Worm (Caenorhabditis elegans) whole organism, late embryonic: Measurements from ENCODE around the gene best-19.

ENCODE experiments used
- ahr-1 ChIP-seq: sonication (generic microtip); optimal IDR thresholded peaks from 2 replicates; lab custom pipeline; 2016; ENCODE audit warnings: missing genetic modification characterization, missing compliant biosample characterization
- ama-1 ChIP-seq: fragments of 150-350 bp; optimal IDR thresholded peaks from 2 replicates; lab custom pipeline; 2014
- ceh-34 ChIP-seq: sonication (generic microtip); optimal IDR thresholded peaks from 2 replicates; lab custom pipeline; 2016; ENCODE audit warnings: mild to moderate bottlenecking, missing genetic modification characterization, missing compliant biosample characterization
- mec-3 ChIP-seq: sonication (generic microtip); optimal IDR thresholded peaks from 2 replicates; lab custom pipeline; 2016; ENCODE audit warnings: borderline replicate concordance, missing genetic modification characterization, missing compliant biosample characterization
- odd-2 ChIP-seq: sonication (generic microtip); optimal IDR thresholded peaks from 2 replicates; lab custom pipeline; 2017; ENCODE audit warnings: antibody characterized with exemption, mild to moderate bottlenecking, missing genetic modification characterization, missing compliant biosample characterization
- pag-3 ChIP-seq: sonication (generic microtip); optimal IDR thresholded peaks from 2 replicates; lab custom pipeline; 2016; ENCODE audit warnings: missing compliant biosample characterization, missing genetic modification characterization, borderline replicate concordance
- tbx-2 ChIP-seq: sonication (generic microtip); optimal IDR thresholded peaks from 2 replicates; lab custom pipeline; 2016; ENCODE audit warnings: missing genetic modification characterization, missing compliant biosample characterization
- unc-55 ChIP-seq: sonication (generic microtip); optimal IDR thresholded peaks from 2 replicates; lab custom pipeline; 2017; ENCODE audit warnings: missing biosample characterization, missing genetic modification reagents, missing genetic modification characterization
- unc-86 ChIP-seq: sonication (generic microtip); optimal IDR thresholded peaks from 2 replicates; lab custom pipeline; 2016; ENCODE audit warnings: missing genetic modification characterization, missing compliant biosample characterization
- zip-5 ChIP-seq: sonication (generic microtip); optimal IDR thresholded peaks from 2 replicates; lab custom pipeline; 2016; ENCODE audit warnings: missing genetic modification characterization, missing compliant biosample characterization
- ztf-16 ChIP-seq: sonication (generic microtip); optimal IDR thresholded peaks from 2 replicates; lab custom pipeline; 2017; ENCODE audit warnings: missing genetic modification characterization, missing compliant biosample characterization

DNA sequence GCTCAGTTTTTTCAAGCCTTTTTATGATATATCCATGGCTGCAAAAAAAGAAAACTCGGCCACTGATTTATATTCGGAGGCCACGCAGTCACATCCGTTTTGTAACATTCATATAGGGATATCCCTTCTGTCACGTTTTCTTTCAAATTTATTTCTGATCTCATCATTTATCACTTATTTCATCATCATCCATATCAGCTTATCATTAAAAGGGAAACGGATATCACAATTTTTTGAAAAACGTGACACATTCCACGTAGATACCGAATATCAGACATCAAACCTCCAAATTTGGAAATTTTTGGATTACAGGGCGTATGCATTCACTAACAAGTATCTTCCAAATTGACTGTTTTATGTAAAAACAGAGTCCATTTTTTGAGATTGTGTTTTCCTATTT is 19.3 kb downstream of the best-19 start:
- TF ChIP-seq zip-5 (tag; lab: Kevin White, UChicago) (no peak), pag-3 (tag; lab: Kevin White, UChicago) (no peak), tbx-2 (tag; lab: Kevin White, UChicago) (no peak), unc-86 (no peak), odd-2 (tag; lab: Kevin White, UChicago) (no peak), ama-1 (no peak), ahr-1 (tag; lab: Kevin White, UChicago) (no peak), mec-3 (tag; lab: Kevin White, UChicago) (no peak), ztf-16 (no peak), ceh-34 (tag; lab: Kevin White, UChicago) (no peak), unc-55 (GFP tag; lab: Kevin White, UChicago) (no peak)
